Fruit fly (Drosophila melanogaster) whole organism, embryonic: ENCODE measurements around the gene janA.
A peak's percentile ranks its signal among the peaks of the same experiment; 100 is the strongest.

Experiments
- CG10274 ChIP-seq: fragments of 200-800 bp; sonication (Bioruptor generic); optimal IDR thresholded peaks from 3 replicates; lab custom pipeline; 2017; ENCODE audit warnings: missing biosample characterization, mild to moderate bottlenecking, missing genetic modification characterization
- CG10654 ChIP-seq: fragments of 200-800 bp; sonication (Bioruptor generic); optimal IDR thresholded peaks from 2 replicates; lab custom pipeline; 2016; ENCODE audit warnings: missing biosample characterization, missing genetic modification characterization
- CG11456 ChIP-seq: fragments of 200-800 bp; sonication (Bioruptor generic); IDR thresholded peaks from 3 replicates; pipeline ENCODE4 v1.3.6; 2022; ENCODE audit warnings: missing biosample characterization, missing genetic modification characterization
- CG13894 ChIP-seq: fragments of 200-800 bp; sonication (Bioruptor generic); optimal IDR thresholded peaks from 3 replicates; lab custom pipeline; 2018; ENCODE audit warnings: missing biosample characterization, mild to moderate bottlenecking, missing genetic modification characterization, moderate library complexity
- CG1529 ChIP-seq: fragments of 200-800 bp; sonication (Bioruptor generic); optimal IDR thresholded peaks from 3 replicates; lab custom pipeline; 2018; ENCODE audit warnings: missing biosample characterization, missing genetic modification characterization
- CG15696 ChIP-seq: fragments of 200-800 bp; sonication (Bioruptor generic); optimal IDR thresholded peaks from 2 replicates; lab custom pipeline; 2019; ENCODE audit warnings: missing biosample characterization, mild to moderate bottlenecking, missing genetic modification characterization, moderate library complexity
- CG17186 ChIP-seq: fragments of 200-800 bp; sonication (Bioruptor generic); optimal IDR thresholded peaks from 3 replicates; lab custom pipeline; 2017; ENCODE audit warnings: missing biosample characterization, missing genetic modification reagents, missing genetic modification characterization
- CG31224 ChIP-seq: fragments of 200-800 bp; sonication (Bioruptor generic); IDR thresholded peaks from 2 replicates; pipeline ENCODE4 v1.3.6; 2022; ENCODE audit warnings: missing biosample characterization, missing genetic modification characterization
- CG31441 ChIP-seq: fragments of 200-800 bp; sonication (Bioruptor generic); IDR thresholded peaks from 2 replicates; pipeline ENCODE4 v1.3.6; 2022; ENCODE audit warnings: missing biosample characterization, missing genetic modification characterization
- CG3847 ChIP-seq: fragments of 200-800 bp; sonication (Bioruptor generic); IDR thresholded peaks from 2 replicates; pipeline ENCODE4 v1.3.6; 2022; ENCODE audit warnings: missing biosample characterization, missing genetic modification characterization
- CG42726 ChIP-seq: fragments of 200-800 bp; sonication (Bioruptor generic); IDR thresholded peaks from 2 replicates; pipeline ENCODE4 v1.3.6; 2022; ENCODE audit warnings: missing biosample characterization, missing genetic modification characterization; ENCODE audit not compliant: partially characterized antibody
- CG4404 ChIP-seq: fragments of 200-800 bp; sonication (Bioruptor generic); IDR thresholded peaks from 2 replicates; pipeline ENCODE4 v1.3.6; 2022; ENCODE audit warnings: missing biosample characterization, missing genetic modification characterization
- CG5180 ChIP-seq: fragments of 200-800 bp; sonication (Bioruptor generic); optimal IDR thresholded peaks from 3 replicates; lab custom pipeline; 2017; ENCODE audit warnings: missing biosample characterization, missing genetic modification characterization, mild to moderate bottlenecking, moderate library complexity, missing genetic modification reagents
- CG6791 ChIP-seq: fragments of 200-800 bp; sonication (Bioruptor generic); IDR thresholded peaks from 3 replicates; pipeline ENCODE4 v1.3.6; 2022; ENCODE audit warnings: missing biosample characterization, missing genetic modification characterization; ENCODE audit not compliant: partially characterized antibody
- CG6813 ChIP-seq: fragments of 200-800 bp; sonication (Bioruptor generic); optimal IDR thresholded peaks from 2 replicates; lab custom pipeline; 2017; ENCODE audit warnings: missing biosample characterization, missing genetic modification characterization, mild to moderate bottlenecking, moderate library complexity, missing genetic modification reagents
- Doc3 ChIP-seq: fragments of 200-800 bp; sonication (Bioruptor generic); IDR thresholded peaks from 3 replicates; pipeline ENCODE4 v1.3.6; 2022; ENCODE audit warnings: missing biosample characterization, missing genetic modification characterization; ENCODE audit not compliant: partially characterized antibody
- Eip74EF ChIP-seq, 2 experiments: fragments of 200-800 bp in 1 of 2; fragments of >200 bp in 1 of 2; sonication (Bioruptor generic) in 1 of 2; optimal IDR thresholded peaks; 2 replicates each; lab custom pipeline; 2017 to 2019; ENCODE audit warnings: missing biosample characterization in 2 of 2, missing genetic modification characterization in 2 of 2, mild to moderate bottlenecking in 1 of 2, moderate library complexity in 1 of 2
- Fer1 ChIP-seq: fragments of 200-800 bp; sonication (Bioruptor generic); optimal IDR thresholded peaks from 2 replicates; lab custom pipeline; 2017; ENCODE audit warnings: missing biosample characterization, mild to moderate bottlenecking, missing genetic modification characterization
- Kr ChIP-seq: fragments of 200-800 bp; sonication (Bioruptor generic); optimal IDR thresholded peaks from 2 replicates; lab custom pipeline; 2017; ENCODE audit warnings: missing biosample characterization, mild to moderate bottlenecking, missing genetic modification characterization
- Mad ChIP-seq: fragments of 200-800 bp; sonication (Bioruptor generic); optimal IDR thresholded peaks from 2 replicates; lab custom pipeline; 2016; ENCODE audit warnings: missing biosample characterization, missing genetic modification characterization
- Meics ChIP-seq: fragments of 200-800 bp; sonication (Bioruptor generic); optimal IDR thresholded peaks from 2 replicates; lab custom pipeline; 2017; ENCODE audit warnings: missing biosample characterization, mild to moderate bottlenecking, missing genetic modification characterization
- Oaz ChIP-seq: fragments of 200-800 bp; sonication (Bioruptor generic); IDR thresholded peaks from 2 replicates; pipeline ENCODE4 v1.3.6; 2022; ENCODE audit warnings: missing biosample characterization, missing genetic modification characterization
- Oli ChIP-seq: fragments of 200-800 bp; sonication (Bioruptor generic); optimal IDR thresholded peaks from 2 replicates; lab custom pipeline; 2018; ENCODE audit warnings: missing biosample characterization, mild to moderate bottlenecking, missing genetic modification characterization, moderate library complexity
- Spps ChIP-seq: fragments of 200-800 bp; sonication (Bioruptor generic); optimal IDR thresholded peaks from 2 replicates; lab custom pipeline; 2018; ENCODE audit warnings: missing biosample characterization, mild to moderate bottlenecking, missing genetic modification characterization
- Taf1 ChIP-seq: fragments of 200-800 bp; sonication (Bioruptor generic); IDR thresholded peaks from 2 replicates; pipeline ENCODE4 v1.3.6; 2022; ENCODE audit warnings: missing biosample characterization, missing genetic modification characterization
- Tbp ChIP-seq: fragments of >200 bp; optimal IDR thresholded peaks from 2 replicates; lab custom pipeline; 2018; ENCODE audit warnings: missing biosample characterization, missing genetic modification characterization
- ab ChIP-seq: fragments of 200-800 bp; sonication (Bioruptor generic); optimal IDR thresholded peaks from 2 replicates; lab custom pipeline; 2016; ENCODE audit warnings: missing biosample characterization, missing genetic modification characterization
- ap ChIP-seq: fragments of 200-800 bp; sonication (Bioruptor generic); IDR thresholded peaks from 2 replicates; pipeline ENCODE4 v1.3.6; 2022; ENCODE audit warnings: missing biosample characterization, missing genetic modification characterization
- bsh ChIP-seq, 2 experiments: fragments of 200-800 bp; sonication (Bioruptor generic); optimal IDR thresholded peaks; 2 replicates each; lab custom pipeline; 2017 to 2018; ENCODE audit warnings: mild to moderate bottlenecking in 2 of 2, missing biosample characterization in 2 of 2, missing genetic modification characterization in 2 of 2, moderate library complexity in 1 of 2
- cas ChIP-seq: fragments of 200-800 bp; sonication (Bioruptor generic); IDR thresholded peaks from 2 replicates; pipeline ENCODE4 v1.3.6; 2022; ENCODE audit warnings: missing biosample characterization, missing genetic modification characterization
- en ChIP-seq: fragments of 200-800 bp; sonication (Bioruptor generic); optimal IDR thresholded peaks from 2 replicates; lab custom pipeline; 2016; ENCODE audit warnings: missing biosample characterization, missing genetic modification characterization
- fd64A ChIP-seq: fragments of 200-800 bp; sonication (Bioruptor generic); optimal IDR thresholded peaks from 3 replicates; lab custom pipeline; 2018; ENCODE audit warnings: missing biosample characterization, mild to moderate bottlenecking, missing genetic modification characterization
- ftz-f1 ChIP-seq: fragments of 200-800 bp; sonication (Bioruptor generic); optimal IDR thresholded peaks from 2 replicates; lab custom pipeline; 2016; ENCODE audit warnings: missing biosample characterization, missing genetic modification characterization
- fu2 ChIP-seq: fragments of 200-800 bp; sonication (Bioruptor generic); optimal IDR thresholded peaks from 2 replicates; lab custom pipeline; 2016; ENCODE audit warnings: missing biosample characterization, missing genetic modification characterization
- grn ChIP-seq: fragments of 200-800 bp; sonication (Bioruptor generic); optimal IDR thresholded peaks from 3 replicates; lab custom pipeline; 2017; ENCODE audit warnings: missing biosample characterization, missing genetic modification characterization
- gsb ChIP-seq: fragments of 200-800 bp; sonication (Bioruptor generic); IDR thresholded peaks from 2 replicates; pipeline ENCODE4 v1.3.6; 2022; ENCODE audit warnings: missing biosample characterization, missing genetic modification characterization
- ind ChIP-seq: fragments of 200-800 bp; sonication (Bioruptor generic); optimal IDR thresholded peaks from 3 replicates; lab custom pipeline; 2016; ENCODE audit warnings: missing biosample characterization, missing genetic modification characterization
- kay ChIP-seq: fragments of 200-800 bp; sonication (Bioruptor generic); optimal IDR thresholded peaks from 2 replicates; lab custom pipeline; 2016; ENCODE audit warnings: missing biosample characterization, missing genetic modification characterization
- lab ChIP-seq: fragments of 200-800 bp; sonication (Bioruptor generic); optimal IDR thresholded peaks from 3 replicates; lab custom pipeline; 2017; ENCODE audit warnings: missing biosample characterization, missing genetic modification characterization, mild to moderate bottlenecking, moderate library complexity, missing genetic modification reagents
- lmd ChIP-seq: fragments of 200-800 bp; sonication (Bioruptor generic); IDR thresholded peaks from 2 replicates; pipeline ENCODE4 v1.3.6; 2022; ENCODE audit warnings: missing biosample characterization, missing genetic modification characterization
- oc ChIP-seq: fragments of 200-800 bp; sonication (Bioruptor generic); optimal IDR thresholded peaks from 2 replicates; lab custom pipeline; 2018; ENCODE audit warnings: missing biosample characterization, mild to moderate bottlenecking, missing genetic modification characterization, moderate library complexity
- rib ChIP-seq: fragments of 200-800 bp; sonication (Bioruptor generic); IDR thresholded peaks from 2 replicates; pipeline ENCODE4 v1.3.6; 2022; ENCODE audit warnings: missing biosample characterization, missing genetic modification characterization
- sens ChIP-seq: fragments of 200-800 bp; sonication (Bioruptor generic); peaks from one replicate; lab custom pipeline; 2016; ENCODE audit warnings: missing biosample characterization, missing genetic modification characterization
- shn ChIP-seq: fragments of 200-800 bp; sonication (Bioruptor generic); optimal IDR thresholded peaks from 3 replicates; lab custom pipeline; 2016; ENCODE audit warnings: missing biosample characterization, missing genetic modification characterization
- sna ChIP-seq: fragments of 200-800 bp; sonication (Bioruptor generic); IDR thresholded peaks from 2 replicates; pipeline ENCODE4 v1.3.6; 2022; ENCODE audit warnings: missing biosample characterization, missing genetic modification characterization; ENCODE audit not compliant: partially characterized antibody
- sqz ChIP-seq: fragments of 200-800 bp; sonication (Bioruptor generic); optimal IDR thresholded peaks from 3 replicates; lab custom pipeline; 2018; ENCODE audit warnings: missing biosample characterization, mild to moderate bottlenecking, missing genetic modification characterization
- trem ChIP-seq: fragments of 200-800 bp; optimal IDR thresholded peaks from 3 replicates; lab custom pipeline; 2019; ENCODE audit warnings: missing biosample characterization, mild to moderate bottlenecking, missing genetic modification characterization, moderate library complexity
- yki ChIP-seq: fragments of >200 bp; optimal IDR thresholded peaks from 3 replicates; lab custom pipeline; 2018
- zen ChIP-seq: fragments of 200-800 bp; sonication (Bioruptor generic); optimal IDR thresholded peaks from 3 replicates; lab custom pipeline; 2018; ENCODE audit warnings: missing biosample characterization, mild to moderate bottlenecking, missing genetic modification characterization, moderate library complexity
- zf30C ChIP-seq: fragments of 200-800 bp; sonication (Bioruptor generic); optimal IDR thresholded peaks from 3 replicates; lab custom pipeline; 2018; ENCODE audit warnings: missing biosample characterization, mild to moderate bottlenecking, missing genetic modification characterization

janA gene

DNA sequence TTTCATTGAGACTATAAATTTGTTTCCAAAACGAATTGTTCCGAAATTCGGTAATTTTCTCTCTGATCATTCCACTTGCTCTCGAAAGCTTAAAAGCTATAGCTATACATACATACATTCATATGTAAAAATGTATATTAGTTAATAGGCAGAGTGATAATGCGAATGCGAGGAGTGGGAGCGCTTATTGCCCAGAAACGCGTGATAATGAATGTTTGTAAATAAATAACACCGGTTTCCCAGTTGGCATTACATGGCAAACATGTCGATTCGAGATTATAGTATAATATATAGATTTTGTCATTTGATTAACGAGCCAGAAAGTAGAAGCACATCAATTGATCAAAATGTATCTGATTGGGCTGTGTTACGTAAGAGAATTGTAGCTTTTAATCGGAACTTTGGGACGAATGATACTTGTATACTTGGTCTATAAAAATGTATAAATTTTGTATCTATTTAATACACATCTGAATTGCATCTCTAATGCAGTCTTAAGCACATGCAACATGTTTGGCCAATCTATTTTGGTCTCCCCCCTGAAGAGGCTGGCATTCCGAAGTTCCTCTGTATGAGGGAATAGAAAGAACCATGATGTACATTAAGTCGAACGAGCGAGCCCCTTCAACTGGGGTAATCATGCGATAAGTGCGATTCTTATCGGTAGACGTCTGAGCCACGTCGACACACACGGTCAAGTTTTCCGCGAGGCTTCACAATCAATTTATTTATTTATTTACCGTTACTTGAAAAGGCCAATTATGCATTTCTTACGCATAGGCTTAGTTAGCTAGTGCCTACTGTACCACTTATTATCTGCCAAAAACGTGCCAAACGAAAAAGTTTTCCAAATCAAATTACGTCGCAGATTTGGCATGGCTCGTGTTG, 26.5 kb downstream of the janA start:
- TF ChIP-seq Spps (tag; lab: Kevin White, UChicago) = no peak
- no peak for TF ChIP-seq ftz-f1 (GFP tag; lab: Kevin White, UChicago)
- TF ChIP-seq Tbp (GFP tag; lab: Kevin White, UChicago) = no peak
- peak; percentile 42; the same call in 1 of the 2 replicates for TF ChIP-seq lmd (GFP tag; lab: Robert Waterston, UW)
- TF ChIP-seq CG4404 (GFP tag; lab: Robert Waterston, UW) = no peak
- no peak for TF ChIP-seq Fer1
- no peak for TF ChIP-seq CG13894
- TF ChIP-seq zf30C = no peak
- no peak for TF ChIP-seq Eip74EF (GFP tag; optimal IDR thresholded peaks at IDR 0.05; lab: Kevin White, UChicago)
- no peak for TF ChIP-seq CG15696 (tag; lab: Kevin White, UChicago)
- TF ChIP-seq trem (tag; lab: Kevin White, UChicago) = no peak
- TF ChIP-seq CG3847 (GFP tag; lab: Robert Waterston, UW) = no peak
- no peak for TF ChIP-seq CG6813 (GFP tag; lab: Kevin White, UChicago)
- no peak for TF ChIP-seq fu2 (GFP tag; lab: Kevin White, UChicago)
- TF ChIP-seq Kr (GFP tag; lab: Kevin White, UChicago) = no peak
- no peak for TF ChIP-seq zen (tag; lab: Kevin White, UChicago)
- TF ChIP-seq CG31441 = no peak
- TF ChIP-seq Meics = peak; percentile 46
- TF ChIP-seq CG10654 (GFP tag; lab: Kevin White, UChicago) = no peak
- peak; percentile 35; the same call in 1 of the 2 replicates for TF ChIP-seq Taf1 (GFP tag; lab: Robert Waterston, UW)
- TF ChIP-seq sens = peak; percentile 59
- no peak for TF ChIP-seq ap
- no peak for TF ChIP-seq CG17186 (GFP tag; lab: Kevin White, UChicago)
- no peak for TF ChIP-seq Oaz
- TF ChIP-seq Oli = no peak
- TF ChIP-seq bsh (GFP tag; optimal IDR thresholded peaks at IDR 0.05; lab: Kevin White, UChicago) = no peak
- TF ChIP-seq sqz (GFP tag; lab: Kevin White, UChicago) = no peak
- TF ChIP-seq CG10274 = peak; percentile 85
- TF ChIP-seq sna (GFP tag; lab: Robert Waterston, UW) = no peak
- TF ChIP-seq Doc3 (GFP tag; lab: Robert Waterston, UW) = no peak
- TF ChIP-seq ind = no peak
- no peak for TF ChIP-seq fd64A (GFP tag; lab: Kevin White, UChicago)
- TF ChIP-seq CG6791 = no peak
- TF ChIP-seq CG5180 (GFP tag; lab: Kevin White, UChicago) = no peak
- TF ChIP-seq en (GFP tag; lab: Kevin White, UChicago) = no peak
- TF ChIP-seq oc (tag; lab: Kevin White, UChicago) = no peak
- peak; percentile 68; the same call in 1 of the 2 replicates for TF ChIP-seq rib (GFP tag; lab: Robert Waterston, UW)
- TF ChIP-seq CG11456 (GFP tag; lab: Robert Waterston, UW) = no peak
- TF ChIP-seq lab (GFP tag; lab: Kevin White, UChicago) = peak; percentile 56
- TF ChIP-seq grn (GFP tag; lab: Kevin White, UChicago) = peak; percentile 71
- no peak for TF ChIP-seq kay (GFP tag; lab: Kevin White, UChicago)
- no peak for TF ChIP-seq CG42726 (GFP tag; lab: Robert Waterston, UW)
- TF ChIP-seq Mad = no peak
- TF ChIP-seq shn (GFP tag; lab: Kevin White, UChicago) = no peak
- TF ChIP-seq gsb (GFP tag; lab: Robert Waterston, UW) = no peak
- TF ChIP-seq yki (lab: Kevin White, UChicago) = no peak
- TF ChIP-seq CG31224 (GFP tag; lab: Robert Waterston, UW) = peak; percentile 43
- TF ChIP-seq ab (GFP tag; lab: Kevin White, UChicago) = no peak
- no peak for TF ChIP-seq cas
- TF ChIP-seq CG1529 (GFP tag; lab: Kevin White, UChicago) = no peak
